Fruit fly (Drosophila melanogaster): Measurements from ENCODE around the gene CG31523.

CG31523 gene

dm6 chr3R:4450721-4451120, 28.3 kb downstream of the CG31523 start (continued):
- TF ChIP-seq MESR4 (GFP tag; optimal IDR thresholded peaks at IDR 0.05) (no peak), fd3F (GFP tag; optimal IDR thresholded peaks at IDR 0.05) (no peak), CG10431 (GFP tag; optimal IDR thresholded peaks at IDR 0.05) (no peak), CG3163 (GFP tag; optimal IDR thresholded peaks at IDR 0.05) (no peak), CG2129 (GFP tag; IDR thresholded peaks at IDR 0.05; ENCODE audit: partially characterized antibody) (no peak), oc (tag; optimal IDR thresholded peaks at IDR 0.05) (no peak), MTF-1 (GFP tag; optimal IDR thresholded peaks at IDR 0.05; ENCODE audit: borderline replicate concordance) (no peak), Lim3 (GFP tag; IDR thresholded peaks at IDR 0.05) (no peak), CG10267 (tag; optimal IDR thresholded peaks at IDR 0.05) (no peak), CG18011 (GFP tag; optimal IDR thresholded peaks at IDR 0.05) (no peak), CG13624 (GFP tag; optimal IDR thresholded peaks at IDR 0.05) (no peak), Side (GFP tag; optimal IDR thresholded peaks at IDR 0.05) (no peak), wdn (GFP tag; IDR thresholded peaks at IDR 0.05) (no peak), CG3995 (GFP tag; optimal IDR thresholded peaks at IDR 0.05) (no peak), CG9797 (GFP tag; optimal IDR thresholded peaks at IDR 0.05) (no peak), CG12155 (GFP tag; optimal IDR thresholded peaks at IDR 0.05) (no peak), Dfd (GFP tag; optimal IDR thresholded peaks at IDR 0.05) (no peak), CG14667 (GFP tag; IDR thresholded peaks at IDR 0.05) (no peak), CG34422 (GFP tag; IDR thresholded peaks at IDR 0.05) (no peak), Bgb (GFP tag; IDR thresholded peaks at IDR 0.05; ENCODE audit: partially characterized antibody) (no peak), chinmo (GFP tag; IDR thresholded peaks at IDR 0.05; ENCODE audit: partially characterized antibody) (peak; percentile 61; the same call in 1 of the 4 replicates), yki (optimal IDR thresholded peaks at IDR 0.05) (no peak), CG10462 (GFP tag; optimal IDR thresholded peaks at IDR 0.05) (no peak), CG30403 (GFP tag; optimal IDR thresholded peaks at IDR 0.05) (no peak), CG4424 (GFP tag; optimal IDR thresholded peaks at IDR 0.05) (no peak), Awh (GFP tag; IDR thresholded peaks at IDR 0.05) (peak; percentile 4; the same call in 1 of the 2 replicates), CG7928 (GFP tag; optimal IDR thresholded peaks at IDR 0.05) (no peak), ems (GFP tag; optimal IDR thresholded peaks at IDR 0.05) (no peak), pita (GFP tag; optimal IDR thresholded peaks at IDR 0.05) (no peak), Ets65A (GFP tag) (peak; percentile 17), tup (GFP tag; optimal IDR thresholded peaks at IDR 0.05) (no peak), ash1 (GFP tag; optimal IDR thresholded peaks at IDR 0.05) (no peak), CG17359 (tag; optimal IDR thresholded peaks at IDR 0.05) (no peak), Deaf1 (tag; optimal IDR thresholded peaks at IDR 0.05) (peak; percentile 30), CG2712 (tag; optimal IDR thresholded peaks at IDR 0.05) (no peak), ham (GFP tag; IDR thresholded peaks at IDR 0.05) (no peak), caup (GFP tag; optimal IDR thresholded peaks at IDR 0.05; ENCODE audit: severe bottlenecking) (no peak), CG12391 (tag; optimal IDR thresholded peaks at IDR 0.05) (no peak), CG11504 (tag; optimal IDR thresholded peaks at IDR 0.05) (no peak), CG10209 (GFP tag; optimal IDR thresholded peaks at IDR 0.05) (no peak), CG12071 (GFP tag; optimal IDR thresholded peaks at IDR 0.05) (no peak), sd (tag; optimal IDR thresholded peaks at IDR 0.05) (no peak), CG16779 (GFP tag; IDR thresholded peaks at IDR 0.05) (no peak), ab (GFP tag; optimal IDR thresholded peaks at IDR 0.05) (no peak), Tbp (GFP tag; optimal IDR thresholded peaks at IDR 0.05) (no peak), Ptx1 (GFP tag; IDR thresholded peaks at IDR 0.05) (no peak), Med (GFP tag) (peak; percentile 79), lov (optimal IDR thresholded peaks at IDR 0.05) (no peak), lov (GFP tag; IDR thresholded peaks at IDR 0.05) (no peak), da (GFP tag; optimal IDR thresholded peaks at IDR 0.05) (no peak), E2f1 (GFP tag; IDR thresholded peaks at IDR 0.05) (no peak), disco-r (GFP tag; optimal IDR thresholded peaks at IDR 0.05) (no peak)
